Worm (Caenorhabditis elegans) whole organism, young adult: ENCODE results near the gene F55A11.11.

Source experiments
- B0336.3 ChIP-seq: fragments of 200-800 bp; sonication (Bioruptor generic); IDR thresholded peaks from 2 replicates; pipeline ENCODE4 v1.3.6; 2022; ENCODE audit warnings: missing genetic modification characterization, missing compliant biosample characterization
- C06A6.2 ChIP-seq: fragments of 200-800 bp; sonication (Bioruptor generic); conservative IDR thresholded peaks from 2 replicates; pipeline ENCODE4 v1.3.6; 2022; ENCODE audit warnings: missing genetic modification characterization, missing compliant biosample characterization
- F10E7.11 ChIP-seq: sonication (generic microtip); optimal IDR thresholded peaks from 2 replicates; lab custom pipeline; 2017; ENCODE audit warnings: mild to moderate bottlenecking, missing genetic modification characterization, moderate library complexity, missing compliant biosample characterization
- F37B4.10 ChIP-seq: fragments of 200-800 bp; sonication (Bioruptor generic); IDR thresholded peaks from 2 replicates; pipeline ENCODE4 v1.3.6; 2022; ENCODE audit warnings: missing genetic modification characterization, missing compliant biosample characterization
- F39B2.1 ChIP-seq: fragments of 200-800 bp; sonication (Bioruptor generic); IDR thresholded peaks from 2 replicates; pipeline ENCODE4 v1.3.6; 2022; ENCODE audit warnings: missing genetic modification reagents, missing genetic modification characterization, missing compliant biosample characterization
- F49E8.2 ChIP-seq: sonication (generic microtip); optimal IDR thresholded peaks from 3 replicates; lab custom pipeline; 2017; ENCODE audit warnings: missing genetic modification characterization, mild to moderate bottlenecking, missing compliant biosample characterization, antibody characterized with exemption, moderate library complexity; ENCODE audit not compliant: insufficient read depth
- F57A8.1 ChIP-seq: fragments of 200-800 bp; sonication (Bioruptor generic); optimal IDR thresholded peaks from 2 replicates; lab custom pipeline; 2018; ENCODE audit warnings: mild to moderate bottlenecking, missing genetic modification characterization, moderate library complexity, missing compliant biosample characterization
- F57C9.4 ChIP-seq: sonication (generic microtip); optimal IDR thresholded peaks from 2 replicates; lab custom pipeline; 2017; ENCODE audit warnings: mild to moderate bottlenecking, missing genetic modification characterization, missing compliant biosample characterization
- K12H6.12 ChIP-seq: fragments of 200-800 bp; sonication (Bioruptor generic); optimal IDR thresholded peaks from 2 replicates; lab custom pipeline; 2018; ENCODE audit warnings: mild to moderate bottlenecking, missing genetic modification characterization, missing compliant biosample characterization
- Y53G8AR.9 ChIP-seq: fragments of 200-800 bp; sonication (Bioruptor generic); conservative IDR thresholded peaks from 2 replicates; pipeline ENCODE4 v1.3.6; 2022; ENCODE audit warnings: missing genetic modification reagents, missing genetic modification characterization, missing compliant biosample characterization
- ZK185.1 ChIP-seq: sonication (generic microtip); optimal IDR thresholded peaks from 2 replicates; lab custom pipeline; 2016; ENCODE audit warnings: mild to moderate bottlenecking, missing genetic modification characterization, missing compliant biosample characterization; ENCODE audit not compliant: poor library complexity, severe bottlenecking
- aptf-3 ChIP-seq: fragments of 200-800 bp; sonication (Bioruptor generic); IDR thresholded peaks from 2 replicates; pipeline ENCODE4 v1.3.6; 2022; ENCODE audit warnings: missing genetic modification characterization, missing compliant biosample characterization
- attf-5 ChIP-seq: fragments of 200-800 bp; sonication (Bioruptor generic); optimal IDR thresholded peaks from 2 replicates; lab custom pipeline; 2018; ENCODE audit warnings: mild to moderate bottlenecking, missing genetic modification characterization, missing compliant biosample characterization
- bed-2 ChIP-seq: fragments of 200-800 bp; sonication (Bioruptor generic); IDR thresholded peaks from 2 replicates; pipeline ENCODE4 v1.3.6; 2022; ENCODE audit warnings: missing genetic modification reagents, missing genetic modification characterization, missing compliant biosample characterization
- ccch-3 ChIP-seq: fragments of 200-800 bp; sonication (Bioruptor generic); optimal IDR thresholded peaks from 2 replicates; lab custom pipeline; 2018; ENCODE audit warnings: mild to moderate bottlenecking, missing genetic modification characterization, missing compliant biosample characterization
- cebp-2 ChIP-seq: fragments of 200-800 bp; sonication (Bioruptor generic); IDR thresholded peaks from 2 replicates; pipeline ENCODE4 v1.3.6; 2022; ENCODE audit warnings: missing genetic modification characterization, missing compliant biosample characterization
- ceh-27 ChIP-seq: fragments of 200-800 bp; sonication (Bioruptor generic); optimal IDR thresholded peaks from 2 replicates; lab custom pipeline; 2018; ENCODE audit warnings: mild to moderate bottlenecking, missing genetic modification characterization, moderate library complexity, missing compliant biosample characterization
- ceh-40 ChIP-seq: fragments of 200-800 bp; sonication (Bioruptor generic); IDR thresholded peaks from 2 replicates; pipeline ENCODE4 v1.3.6; 2022; ENCODE audit warnings: missing genetic modification characterization, missing compliant biosample characterization
- ceh-91 ChIP-seq: fragments of 200-800 bp; sonication (Bioruptor generic); IDR thresholded peaks from 2 replicates; pipeline ENCODE4 v1.3.6; 2022; ENCODE audit warnings: missing genetic modification reagents, missing genetic modification characterization, missing compliant biosample characterization
- chd-7 ChIP-seq: sonication (generic microtip); optimal IDR thresholded peaks from 2 replicates; lab custom pipeline; 2016; ENCODE audit warnings: mild to moderate bottlenecking, missing genetic modification characterization, moderate library complexity, missing compliant biosample characterization
- die-1 ChIP-seq: sonication (generic microtip); optimal IDR thresholded peaks from 2 replicates; lab custom pipeline; 2016; ENCODE audit warnings: missing genotype, mild to moderate bottlenecking, missing genetic modification characterization, missing compliant biosample characterization
- egl-18 ChIP-seq: fragments of 200-800 bp; sonication (Bioruptor generic); IDR thresholded peaks from 2 replicates; pipeline ENCODE4 v1.3.6; 2022; ENCODE audit warnings: missing genetic modification reagents, missing genetic modification characterization, missing compliant biosample characterization
- fkh-3 ChIP-seq: sonication (generic microtip); optimal IDR thresholded peaks from 2 replicates; lab custom pipeline; 2016; ENCODE audit warnings: mild to moderate bottlenecking, missing genetic modification characterization, missing compliant biosample characterization
- gei-17 ChIP-seq: fragments of 200-800 bp; sonication (Bioruptor generic); optimal IDR thresholded peaks from 2 replicates; lab custom pipeline; 2018; ENCODE audit warnings: mild to moderate bottlenecking, missing genetic modification characterization, missing compliant biosample characterization
- hmg-1.2 ChIP-seq: fragments of 200-800 bp; sonication (Bioruptor generic); IDR thresholded peaks from 2 replicates; pipeline ENCODE4 v1.3.6; 2022; ENCODE audit warnings: missing genetic modification reagents, missing genetic modification characterization, missing compliant biosample characterization
- lin-35 ChIP-seq, 3 experiments: fragments of 150-350 bp in 2 of 3; sonication (generic microtip) in 1 of 3; optimal IDR thresholded peaks; 2 replicates each; lab custom pipeline; 2014 to 2018; ENCODE audit warnings: missing biosample characterization in 3 of 3, missing genetic modification characterization in 3 of 3, missing genetic modification reagents in 3 of 3
- lin-54 ChIP-seq: fragments of 200-800 bp; sonication (Bioruptor generic); optimal IDR thresholded peaks from 2 replicates; lab custom pipeline; 2018; ENCODE audit warnings: mild to moderate bottlenecking, missing genetic modification characterization, missing compliant biosample characterization
- madf-6 ChIP-seq: fragments of 200-800 bp; sonication (Bioruptor generic); IDR thresholded peaks from 2 replicates; pipeline ENCODE4 v1.3.6; 2022; ENCODE audit warnings: missing genetic modification reagents, missing genetic modification characterization, missing compliant biosample characterization
- madf-8 ChIP-seq: fragments of 200-800 bp; sonication (Bioruptor generic); conservative IDR thresholded peaks from 2 replicates; pipeline ENCODE4 v1.3.6; 2022; ENCODE audit warnings: missing genetic modification reagents, missing genetic modification characterization, missing compliant biosample characterization
- mel-28 ChIP-seq: sonication (generic microtip); optimal IDR thresholded peaks from 2 replicates; lab custom pipeline; 2016; ENCODE audit warnings: borderline replicate concordance, mild to moderate bottlenecking, missing genetic modification characterization, missing compliant biosample characterization
- mes-4 ChIP-seq: sonication (generic microtip); optimal IDR thresholded peaks from 2 replicates; lab custom pipeline; 2016; ENCODE audit warnings: missing genotype, missing genetic modification characterization, missing compliant biosample characterization
- nhr-27 ChIP-seq: fragments of 200-800 bp; sonication (Bioruptor generic); optimal IDR thresholded peaks from 2 replicates; lab custom pipeline; 2018; ENCODE audit warnings: mild to moderate bottlenecking, missing genetic modification characterization, moderate library complexity, missing compliant biosample characterization
- nhr-90 ChIP-seq: sonication (generic microtip); optimal IDR thresholded peaks from 2 replicates; lab custom pipeline; 2016; ENCODE audit warnings: missing genotype, mild to moderate bottlenecking, missing genetic modification characterization, missing compliant biosample characterization
- pha-4 ChIP-seq: fragments of 150-350 bp; sonication (generic microtip); optimal IDR thresholded peaks from 2 replicates; lab custom pipeline; 2014; ENCODE audit warnings: missing biosample characterization, missing genetic modification reagents, missing genetic modification characterization
- sdz-38 ChIP-seq: sonication (generic microtip); optimal IDR thresholded peaks from 2 replicates; lab custom pipeline; 2016; ENCODE audit warnings: missing genotype, missing genetic modification characterization, missing compliant biosample characterization
- snpc-1.3 ChIP-seq: sonication (generic microtip); optimal IDR thresholded peaks from 2 replicates; lab custom pipeline; 2017; ENCODE audit warnings: missing genetic modification characterization, mild to moderate bottlenecking, missing compliant biosample characterization, antibody characterized with exemption, moderate library complexity, missing genotype, missing genetic modification reagents; ENCODE audit not compliant: insufficient read depth
- sptf-2 ChIP-seq: fragments of 200-800 bp; sonication (Bioruptor generic); optimal IDR thresholded peaks from 2 replicates; lab custom pipeline; 2018; ENCODE audit warnings: mild to moderate bottlenecking, missing genetic modification characterization, missing compliant biosample characterization
- tbp1 ChIP-seq: fragments of 200-800 bp; sonication (Bioruptor generic); optimal IDR thresholded peaks from 2 replicates; lab custom pipeline; 2018; ENCODE audit warnings: mild to moderate bottlenecking, missing genetic modification characterization, missing compliant biosample characterization
- unc-130 ChIP-seq: sonication (generic microtip); optimal IDR thresholded peaks from 2 replicates; lab custom pipeline; 2016; ENCODE audit warnings: missing genetic modification reagents, missing genetic modification characterization, missing compliant biosample characterization
- zim-3 ChIP-seq: sonication (generic microtip); optimal IDR thresholded peaks from 2 replicates; lab custom pipeline; 2017; ENCODE audit warnings: mild to moderate bottlenecking, missing genetic modification characterization, moderate library complexity, missing compliant biosample characterization
- ztf-22 ChIP-seq: fragments of 200-800 bp; sonication (Bioruptor generic); optimal IDR thresholded peaks from 2 replicates; lab custom pipeline; 2018; ENCODE audit warnings: mild to moderate bottlenecking, missing genetic modification characterization, moderate library complexity, missing compliant biosample characterization
- ztf-26 ChIP-seq: sonication (generic microtip); optimal IDR thresholded peaks from 2 replicates; lab custom pipeline; 2017; ENCODE audit warnings: missing genetic modification characterization, missing compliant biosample characterization
- ztf-3 ChIP-seq: fragments of 200-800 bp; sonication (Bioruptor generic); optimal IDR thresholded peaks from 2 replicates; lab custom pipeline; 2018; ENCODE audit warnings: mild to moderate bottlenecking, missing genetic modification characterization, missing compliant biosample characterization

F55A11.11 gene

DNA sequence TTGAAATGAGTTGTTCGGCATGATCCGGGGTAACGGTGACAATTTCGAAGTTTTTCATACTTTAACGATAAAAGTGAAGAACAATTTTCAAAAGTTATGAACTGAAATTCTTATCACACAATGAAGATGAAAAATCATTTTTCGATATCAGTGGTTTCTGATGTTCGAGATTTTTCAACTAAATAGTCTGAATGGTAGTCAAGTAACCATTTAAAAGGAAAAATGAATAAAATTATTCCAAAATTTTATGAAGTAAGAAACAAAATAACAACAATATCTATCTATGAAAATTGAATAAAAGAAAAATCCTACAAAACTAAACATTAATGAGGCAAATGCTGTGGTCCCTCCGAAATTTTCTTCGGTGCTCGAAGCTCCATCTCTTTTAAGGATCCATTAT lies 42.7 kb downstream of the F55A11.11 start, which contains the start of gene D2023.4:
Gene D2023.4, minus strand, starts transcription at position 101 of the 400 bp plus-strand sequence.
- TF ChIP-seq C06A6.2 (GFP tag; lab: Robert Waterston, UW) (no peak), aptf-3 (GFP tag; lab: Robert Waterston, UW) (no peak), F49E8.2 (tag; lab: Kevin White, UChicago) (no peak), attf-5 (GFP tag; lab: Kevin White, UChicago) (no peak), Y53G8AR.9 (GFP tag; lab: Robert Waterston, UW) (no peak), ZK185.1 (tag; lab: Kevin White, UChicago) (no peak), B0336.3 (GFP tag; lab: Robert Waterston, UW) (no peak), F37B4.10 (no peak), ceh-27 (GFP tag; lab: Kevin White, UChicago) (no peak), zim-3 (tag; lab: Kevin White, UChicago) (no peak), F57C9.4 (tag; lab: Kevin White, UChicago) (no peak), ztf-3 (GFP tag; lab: Kevin White, UChicago) (no peak), F10E7.11 (no peak), mes-4 (tag; lab: Kevin White, UChicago) (no peak), gei-17 (no peak), nhr-27 (tag; lab: Kevin White, UChicago) (no peak), unc-130 (GFP tag; lab: Kevin White, UChicago) (no peak), ztf-26 (tag; lab: Kevin White, UChicago) (no peak), nhr-90 (tag; lab: Kevin White, UChicago) (no peak)

DNA sequence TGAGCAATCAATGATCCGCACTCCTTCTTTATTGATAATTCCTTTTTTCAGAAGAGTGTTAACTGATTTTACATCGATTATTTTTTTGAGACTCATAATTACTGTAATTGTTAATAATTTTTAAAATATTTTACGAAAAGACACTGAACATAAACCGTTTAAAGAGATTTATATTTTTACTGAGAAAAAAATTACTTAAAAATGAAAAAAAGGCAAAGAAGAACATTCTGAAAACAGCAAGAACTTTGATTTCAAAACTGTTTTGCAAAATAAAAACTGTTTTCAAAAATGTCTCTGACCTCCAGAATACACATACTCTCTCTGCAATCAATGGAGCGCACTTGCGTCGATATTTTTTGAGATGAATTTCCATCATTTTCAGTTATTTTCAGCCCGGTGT lies 44.0 kb downstream of the F55A11.11 start, which contains the start of the genes mpst-1 and D2023.6:
Gene mpst-1, minus strand, starts transcription at position 101 of the 400 bp plus-strand sequence.
Gene D2023.6, plus strand, starts transcription at position 388 of the 400 bp plus-strand sequence.
- TF ChIP-seq mel-28 (no peak), hmg-1.2 (GFP tag; lab: Robert Waterston, UW) (peak; percentile 74; the same call in 1 of the 2 replicates), lin-54 (GFP tag; lab: Kevin White, UChicago) (no peak)

DNA sequence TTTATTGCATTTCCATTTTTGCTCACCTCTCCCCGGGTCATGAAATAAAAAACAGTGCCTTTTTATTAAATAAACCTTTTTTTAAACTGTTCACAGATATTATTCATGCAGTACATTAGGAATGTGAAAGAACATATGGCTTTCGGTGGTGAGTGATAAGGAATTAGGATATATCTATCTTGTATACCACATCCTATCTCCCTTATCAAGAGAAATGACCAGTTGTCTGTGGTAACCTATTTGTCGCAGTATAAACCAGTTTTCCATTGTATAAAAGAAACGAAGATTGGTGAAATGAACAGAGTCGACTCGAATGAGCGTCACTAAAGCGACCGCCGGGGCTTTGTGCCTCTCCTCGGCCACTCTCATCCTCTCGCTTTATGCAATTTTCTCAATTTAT lies 46.3 kb downstream of the F55A11.11 start, which contains the start of gene col-158:
Gene col-158, plus strand, starts transcription at position 301 of the 400 bp plus-strand sequence.
- TF ChIP-seq F57C9.4 (tag; lab: Kevin White, UChicago) = no peak
- no peak for TF ChIP-seq tbp1 (GFP tag; lab: Kevin White, UChicago)
- TF ChIP-seq lin-35 (GFP tag; optimal IDR thresholded peaks at IDR 0.05; lab: Kevin White, UChicago) = no peak
- TF ChIP-seq madf-6 (GFP tag; lab: Robert Waterston, UW) = no peak
- TF ChIP-seq sptf-2 (GFP tag; lab: Kevin White, UChicago) = no peak
- no peak for TF ChIP-seq ccch-3 (GFP tag; lab: Kevin White, UChicago)
- TF ChIP-seq K12H6.12 = no peak
- TF ChIP-seq die-1 = no peak
- TF ChIP-seq egl-18 = no peak
- TF ChIP-seq bed-2 (GFP tag; lab: Robert Waterston, UW) = no peak
- no peak for TF ChIP-seq ceh-91
- no peak for TF ChIP-seq chd-7 (tag; lab: Kevin White, UChicago)
- TF ChIP-seq F37B4.10 = no peak

DNA sequence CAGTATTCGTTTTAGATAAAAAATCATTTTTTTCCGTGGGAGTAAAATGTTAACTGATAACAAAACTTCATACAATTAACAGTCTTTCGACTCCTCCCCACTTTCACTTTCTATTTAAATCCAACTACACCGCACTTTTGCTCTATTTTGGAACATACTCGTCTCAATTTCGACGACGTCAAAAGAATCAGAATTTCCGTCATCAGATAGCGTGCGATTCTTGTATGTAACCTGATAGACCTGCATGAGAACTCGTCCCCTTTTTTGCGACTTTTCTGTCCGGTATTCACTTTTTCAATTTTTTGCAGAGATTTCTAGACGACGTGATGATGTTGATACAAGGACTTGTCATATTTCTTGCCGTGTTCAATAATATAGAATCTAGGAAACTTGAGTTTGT lies 50.4 kb downstream of the F55A11.11 start, which contains the start of gene pho-8:
Gene pho-8, plus strand, starts transcription at position 301 of the 400 bp plus-strand sequence.
- TF ChIP-seq ztf-22 (GFP tag; lab: Kevin White, UChicago) = no peak
- TF ChIP-seq ceh-91 = no peak
- TF ChIP-seq F57C9.4 (tag; lab: Kevin White, UChicago) = no peak
- no peak for TF ChIP-seq F39B2.1
- TF ChIP-seq pha-4 (tag; lab: Kevin White, UChicago) = no peak
- no peak for TF ChIP-seq lin-35 (GFP tag; optimal IDR thresholded peaks at IDR 0.05; lab: Kevin White, UChicago)
- no peak for TF ChIP-seq snpc-1.3 (tag; lab: Kevin White, UChicago)
- TF ChIP-seq ceh-40 (GFP tag; lab: Robert Waterston, UW) = no peak
- no peak for TF ChIP-seq ZK185.1 (tag; lab: Kevin White, UChicago)
- TF ChIP-seq madf-8 (GFP tag; lab: Robert Waterston, UW) = no peak
- no peak for TF ChIP-seq tbp1 (GFP tag; lab: Kevin White, UChicago)
- no peak for TF ChIP-seq chd-7 (tag; lab: Kevin White, UChicago)
- TF ChIP-seq sdz-38 (tag; lab: Kevin White, UChicago) = no peak
- no peak for TF ChIP-seq F57A8.1
- TF ChIP-seq unc-130 (GFP tag; lab: Kevin White, UChicago) = no peak
- no peak for TF ChIP-seq F10E7.11
- TF ChIP-seq egl-18 = no peak
- TF ChIP-seq fkh-3 (tag; lab: Kevin White, UChicago) = no peak
- TF ChIP-seq cebp-2 = no peak
- TF ChIP-seq, all 124 proteins: peak for 0
